Worm (Caenorhabditis elegans) whole organism, L4 larva: ENCODE results near the gene C08E3.15.

Experiments
- F10B5.3 ChIP-seq: sonication (generic microtip); optimal IDR thresholded peaks from 2 replicates; lab custom pipeline; 2016; ENCODE audit warnings: mild to moderate bottlenecking, missing genetic modification characterization, missing compliant biosample characterization
- R02D3.7 ChIP-seq: fragments of 150-350 bp; sonication (generic microtip); optimal IDR thresholded peaks from 3 replicates; lab custom pipeline; 2014; ENCODE audit warnings: missing biosample characterization, missing genetic modification characterization
- lin-13 ChIP-seq: fragments of 150-350 bp; optimal IDR thresholded peaks from 2 replicates; lab custom pipeline; 2014; ENCODE audit warnings: missing biosample characterization, missing genetic modification reagents, missing genetic modification characterization
- nhr-102 ChIP-seq: sonication (generic microtip); optimal IDR thresholded peaks from 2 replicates; lab custom pipeline; 2016; ENCODE audit warnings: mild to moderate bottlenecking, missing genetic modification characterization, moderate library complexity, missing compliant biosample characterization
- unc-39 ChIP-seq: sonication (generic microtip); optimal IDR thresholded peaks from 2 replicates; lab custom pipeline; 2017; ENCODE audit warnings: missing biosample characterization, missing genetic modification characterization

DNA sequence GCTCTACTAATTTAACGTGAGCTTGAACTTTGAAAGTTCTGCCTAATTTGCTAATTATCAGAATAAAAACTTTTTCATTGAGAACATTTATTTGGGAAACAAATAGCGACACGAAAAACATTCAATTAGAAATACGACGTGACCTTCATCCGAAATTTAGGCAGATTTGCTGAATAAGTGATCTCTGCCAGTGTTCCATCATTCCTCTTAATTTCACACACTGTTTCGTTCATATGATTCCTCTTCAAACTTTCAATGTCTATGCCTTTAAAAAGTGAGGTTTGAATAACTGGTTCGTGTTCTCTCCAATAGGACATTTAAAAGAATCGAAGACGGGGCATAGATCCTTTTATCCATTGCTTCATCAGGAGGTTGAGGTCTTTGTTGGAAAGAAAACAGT is 22.8 kb upstream of the C08E3.15 start, which contains the start of gene fbxb-20:
- TF ChIP-seq F10B5.3 (tag; lab: Kevin White, UChicago) (no peak), lin-13 (GFP tag; lab: Kevin White, UChicago) (no peak), nhr-102 (tag; lab: Kevin White, UChicago) (no peak), R02D3.7 (tag; lab: Kevin White, UChicago) (no peak), unc-39 (tag; lab: Kevin White, UChicago) (no peak)
